Worm (Caenorhabditis elegans) whole organism, L2 larva: Measurements from ENCODE around the gene ZK938.10.

Experiments
- R02D3.7 ChIP-seq: fragments of 150-350 bp; optimal IDR thresholded peaks from 2 replicates; lab custom pipeline; 2014; ENCODE audit warnings: missing biosample characterization, missing genetic modification characterization
- ZK546.5 ChIP-seq: sonication (generic microtip); optimal IDR thresholded peaks from 2 replicates; lab custom pipeline; 2017; ENCODE audit warnings: missing biosample characterization, missing genetic modification characterization
- alr-1 ChIP-seq: fragments of 150-350 bp; optimal IDR thresholded peaks from 2 replicates; lab custom pipeline; 2014; ENCODE audit warnings: missing biosample characterization, missing genetic modification characterization
- ama-1 ChIP-seq: fragments of 150-350 bp; optimal IDR thresholded peaks from 2 replicates; lab custom pipeline; 2018; ENCODE audit warnings: inconsistent platforms
- dmd-4 ChIP-seq: sonication (generic microtip); optimal IDR thresholded peaks from 2 replicates; lab custom pipeline; 2017; ENCODE audit warnings: missing biosample characterization, missing genetic modification characterization
- lin-39 ChIP-seq: fragments of 150-350 bp; optimal IDR thresholded peaks from 2 replicates; lab custom pipeline; 2014; ENCODE audit warnings: missing biosample characterization, missing genetic modification reagents, missing genetic modification characterization
- mbf-1 ChIP-seq: sonication (generic microtip); optimal IDR thresholded peaks from 2 replicates; lab custom pipeline; 2017; ENCODE audit warnings: missing biosample characterization, missing genetic modification characterization
- nhr-77 ChIP-seq: fragments of 150-350 bp; optimal IDR thresholded peaks from 2 replicates; lab custom pipeline; 2014; ENCODE audit warnings: missing biosample characterization, missing genetic modification characterization
- unc-62 ChIP-seq: fragments of 150-350 bp; optimal IDR thresholded peaks from 2 replicates; lab custom pipeline; 2014; ENCODE audit warnings: missing biosample characterization, missing genetic modification reagents, missing genetic modification characterization
- zag-1 ChIP-seq: fragments of 150-350 bp; optimal IDR thresholded peaks from 2 replicates; lab custom pipeline; 2014; ENCODE audit warnings: missing biosample characterization, missing genetic modification characterization
- ztf-11 ChIP-seq: sonication (generic microtip); optimal IDR thresholded peaks from 2 replicates; lab custom pipeline; 2017; ENCODE audit warnings: missing biosample characterization, missing genetic modification characterization

ce11 chrII:9861394-9861793, 10.5 kb upstream of the ZK938.10 start, which contains the start of gene chil-3:
- TF ChIP-seq ztf-11 (tag; lab: Kevin White, UChicago) = no peak
- no peak for TF ChIP-seq mbf-1 (tag; lab: Kevin White, UChicago)
- TF ChIP-seq ZK546.5 (tag; lab: Kevin White, UChicago) = no peak
- no peak for TF ChIP-seq zag-1 (tag; lab: Kevin White, UChicago)
- TF ChIP-seq ama-1 (lab: Kevin White, UChicago) = no peak
- no peak for TF ChIP-seq unc-62 (GFP tag; lab: Kevin White, UChicago)
- no peak for TF ChIP-seq alr-1
- TF ChIP-seq R02D3.7 (tag; lab: Kevin White, UChicago) = no peak
- TF ChIP-seq lin-39 (tag; lab: Kevin White, UChicago) = no peak
- no peak for TF ChIP-seq dmd-4 (tag; lab: Kevin White, UChicago)
- TF ChIP-seq nhr-77 (tag; lab: Kevin White, UChicago) = no peak
